Worm (Caenorhabditis elegans) whole organism, L2 larva: ENCODE results near the gene VC5.2.

Experiments used
- C34F6.9 ChIP-seq: fragments of 150-350 bp; optimal IDR thresholded peaks from 2 replicates; lab custom pipeline; 2014; ENCODE audit warnings: missing biosample characterization, missing genetic modification characterization
- F13H6.1 ChIP-seq: sonication (generic microtip); optimal IDR thresholded peaks from 2 replicates; lab custom pipeline; 2016; ENCODE audit warnings: missing genetic modification characterization, missing compliant biosample characterization
- Y55F3AM.14 ChIP-seq: fragments of 200-800 bp; sonication (Bioruptor generic); optimal IDR thresholded peaks from 2 replicates; lab custom pipeline; 2018; ENCODE audit warnings: mild to moderate bottlenecking, missing genetic modification characterization, missing compliant biosample characterization
- ZK546.5 ChIP-seq: sonication (generic microtip); optimal IDR thresholded peaks from 2 replicates; lab custom pipeline; 2017; ENCODE audit warnings: missing biosample characterization, missing genetic modification characterization
- aly-2 ChIP-seq: fragments of 150-350 bp; optimal IDR thresholded peaks from 2 replicates; lab custom pipeline; 2014; ENCODE audit warnings: missing biosample characterization, missing genetic modification characterization
- ama-1 ChIP-seq: fragments of 150-350 bp; optimal IDR thresholded peaks from 2 replicates; lab custom pipeline; 2018; ENCODE audit warnings: inconsistent platforms
- blmp-1 ChIP-seq: sonication (generic microtip); optimal IDR thresholded peaks from 2 replicates; lab custom pipeline; 2017; ENCODE audit warnings: missing genetic modification characterization, mild to moderate bottlenecking, missing compliant biosample characterization, antibody characterized with exemption, moderate library complexity; ENCODE audit not compliant: insufficient read depth
- crh-2 ChIP-seq: sonication (generic microtip); optimal IDR thresholded peaks from 2 replicates; lab custom pipeline; 2017; ENCODE audit warnings: missing biosample characterization, missing genetic modification characterization
- egl-27 ChIP-seq: sonication (generic microtip); optimal IDR thresholded peaks from 3 replicates; lab custom pipeline; 2017; ENCODE audit warnings: missing biosample characterization, missing genetic modification reagents, missing genetic modification characterization
- elt-3 ChIP-seq: sonication (generic microtip); optimal IDR thresholded peaks from 2 replicates; lab custom pipeline; 2017; ENCODE audit warnings: missing biosample characterization, missing genetic modification characterization
- lin-11 ChIP-seq: fragments of 150-350 bp; sonication (generic microtip); optimal IDR thresholded peaks from 2 replicates; lab custom pipeline; 2014; ENCODE audit warnings: missing biosample characterization, missing genetic modification characterization, inconsistent platforms, mixed read lengths
- lin-13 ChIP-seq: fragments of 150-350 bp; optimal IDR thresholded peaks from 2 replicates; lab custom pipeline; 2014; ENCODE audit warnings: missing biosample characterization, missing genetic modification reagents, missing genetic modification characterization
- lin-39 ChIP-seq: fragments of 150-350 bp; optimal IDR thresholded peaks from 2 replicates; lab custom pipeline; 2014; ENCODE audit warnings: missing biosample characterization, missing genetic modification reagents, missing genetic modification characterization
- mdl-1 ChIP-seq, 2 experiments: fragments of 150-350 bp in 1 of 2; sonication (generic microtip) in 1 of 2; optimal IDR thresholded peaks; 2 replicates each; lab custom pipeline; 2017; ENCODE audit warnings: missing biosample characterization in 2 of 2, missing genetic modification characterization in 2 of 2
- nhr-10 ChIP-seq: sonication (generic microtip); optimal IDR thresholded peaks from 2 replicates; lab custom pipeline; 2017; ENCODE audit warnings: missing biosample characterization, missing genetic modification characterization
- nhr-11 ChIP-seq: fragments of 150-350 bp; optimal IDR thresholded peaks from 2 replicates; lab custom pipeline; 2014; ENCODE audit warnings: missing biosample characterization, missing genetic modification characterization
- nhr-12 ChIP-seq: fragments of 150-350 bp; optimal IDR thresholded peaks from 2 replicates; lab custom pipeline; 2014; ENCODE audit warnings: missing biosample characterization, missing genetic modification characterization
- nhr-129 ChIP-seq: fragments of 150-350 bp; optimal IDR thresholded peaks from 2 replicates; lab custom pipeline; 2014; ENCODE audit warnings: missing biosample characterization, missing genetic modification characterization
- nhr-21 ChIP-seq: fragments of 150-350 bp; optimal IDR thresholded peaks from 2 replicates; lab custom pipeline; 2014; ENCODE audit warnings: missing biosample characterization, missing genetic modification characterization
- nhr-237 ChIP-seq: fragments of 150-350 bp; optimal IDR thresholded peaks from 2 replicates; lab custom pipeline; 2014; ENCODE audit warnings: missing biosample characterization, missing genetic modification characterization
- nhr-25 ChIP-seq: fragments of 150-350 bp; sonication (generic microtip); optimal IDR thresholded peaks from 3 replicates; lab custom pipeline; 2014; ENCODE audit warnings: missing biosample characterization, missing genetic modification characterization
- nhr-6 ChIP-seq: fragments of 150-350 bp; optimal IDR thresholded peaks from 2 replicates; lab custom pipeline; 2014; ENCODE audit warnings: missing biosample characterization, missing genetic modification characterization
- nhr-77 ChIP-seq: fragments of 150-350 bp; optimal IDR thresholded peaks from 2 replicates; lab custom pipeline; 2014; ENCODE audit warnings: missing biosample characterization, missing genetic modification characterization
- sem-4 ChIP-seq: fragments of 150-350 bp; optimal IDR thresholded peaks from 2 replicates; lab custom pipeline; 2014; ENCODE audit warnings: missing biosample characterization, missing genetic modification reagents, missing genetic modification characterization
- snpc-4 ChIP-seq: fragments of 150-350 bp; optimal IDR thresholded peaks from 2 replicates; lab custom pipeline; 2014; ENCODE audit warnings: missing biosample characterization, missing genetic modification characterization
- unc-39 ChIP-seq: fragments of 150-350 bp; optimal IDR thresholded peaks from 2 replicates; lab custom pipeline; 2014; ENCODE audit warnings: missing biosample characterization, missing genetic modification characterization
- unc-55 ChIP-seq: fragments of 150-350 bp; sonication (generic microtip); optimal IDR thresholded peaks from 3 replicates; lab custom pipeline; 2014; ENCODE audit warnings: missing biosample characterization, missing genetic modification reagents, missing genetic modification characterization
- unc-62 ChIP-seq: fragments of 150-350 bp; optimal IDR thresholded peaks from 2 replicates; lab custom pipeline; 2014; ENCODE audit warnings: missing biosample characterization, missing genetic modification reagents, missing genetic modification characterization
- zag-1 ChIP-seq: fragments of 150-350 bp; optimal IDR thresholded peaks from 2 replicates; lab custom pipeline; 2014; ENCODE audit warnings: missing biosample characterization, missing genetic modification characterization
- ztf-11 ChIP-seq: sonication (generic microtip); optimal IDR thresholded peaks from 2 replicates; lab custom pipeline; 2017; ENCODE audit warnings: missing biosample characterization, missing genetic modification characterization
- ztf-4 ChIP-seq: fragments of 150-350 bp; optimal IDR thresholded peaks from 2 replicates; lab custom pipeline; 2014; ENCODE audit warnings: missing biosample characterization, missing genetic modification characterization

VC5.2 gene

ce11 chrV:7136859-7137258 is 51.1 kb downstream of the VC5.2 start:
- TF ChIP-seq crh-2 (no peak), nhr-11 (no peak), snpc-4 (tag; lab: Kevin White, UChicago) (no peak), nhr-6 (tag; lab: Kevin White, UChicago) (no peak), nhr-77 (tag; lab: Kevin White, UChicago) (no peak), C34F6.9 (tag; lab: Kevin White, UChicago) (no peak), lin-13 (GFP tag; lab: Kevin White, UChicago) (no peak), ztf-11 (tag; lab: Kevin White, UChicago) (no peak), sem-4 (no peak), ztf-4 (no peak), nhr-21 (tag; lab: Kevin White, UChicago) (no peak), elt-3 (tag; lab: Kevin White, UChicago) (no peak), nhr-12 (tag; lab: Kevin White, UChicago) (no peak), nhr-129 (tag; lab: Kevin White, UChicago) (no peak), nhr-25 (tag; lab: Kevin White, UChicago) (no peak), F13H6.1 (no peak), unc-55 (GFP tag; lab: Kevin White, UChicago) (no peak), mdl-1 (tag; optimal IDR thresholded peaks at IDR 0.05; lab: Kevin White, UChicago) (no peak), unc-39 (tag; lab: Kevin White, UChicago) (no peak), aly-2 (tag; lab: Kevin White, UChicago) (no peak)

- TF ChIP-seq nhr-6 (tag; lab: Kevin White, UChicago) (no peak), snpc-4 (tag; lab: Kevin White, UChicago) (no peak), nhr-10 (tag; lab: Kevin White, UChicago) (no peak), unc-39 (tag; lab: Kevin White, UChicago) (no peak), lin-11 (no peak), sem-4 (no peak), nhr-237 (tag; lab: Kevin White, UChicago) (no peak), lin-39 (tag; lab: Kevin White, UChicago) (no peak), ZK546.5 (tag; lab: Kevin White, UChicago) (no peak), unc-55 (GFP tag; lab: Kevin White, UChicago) (no peak), blmp-1 (tag; lab: Kevin White, UChicago) (no peak), nhr-21 (tag; lab: Kevin White, UChicago) (no peak), unc-62 (no peak), aly-2 (tag; lab: Kevin White, UChicago) (no peak), ztf-4 (no peak), zag-1 (tag; lab: Kevin White, UChicago) (no peak), Y55F3AM.14 (GFP tag; lab: Kevin White, UChicago) (no peak), egl-27 (tag; lab: Kevin White, UChicago) (no peak), ama-1 (lab: Kevin White, UChicago) (no peak)
- TF ChIP-seq, all 48 proteins: peak for 0
These were observed 52.6 kb downstream of the VC5.2 start, which contains the start of gene str-112 for ce11 chrV:7138320-7138719. TSS of gene str-112 (minus strand) at chrV:7138420.
